Worm (Caenorhabditis elegans) whole organism, early embryonic: Measurements from ENCODE around the gene osm-7.

Experiments used
- hmg-4 ChIP-seq: fragments of 200-800 bp; sonication (Bioruptor generic); optimal IDR thresholded peaks from 2 replicates; lab custom pipeline; 2018; ENCODE audit warnings: mild to moderate bottlenecking, missing genetic modification characterization, missing compliant biosample characterization
- tbx-11 ChIP-seq: fragments of 200-800 bp; sonication (Bioruptor generic); IDR thresholded peaks from 2 replicates; pipeline ENCODE4 v1.3.6; 2022; ENCODE audit warnings: missing genetic modification characterization, missing compliant biosample characterization

DNA sequence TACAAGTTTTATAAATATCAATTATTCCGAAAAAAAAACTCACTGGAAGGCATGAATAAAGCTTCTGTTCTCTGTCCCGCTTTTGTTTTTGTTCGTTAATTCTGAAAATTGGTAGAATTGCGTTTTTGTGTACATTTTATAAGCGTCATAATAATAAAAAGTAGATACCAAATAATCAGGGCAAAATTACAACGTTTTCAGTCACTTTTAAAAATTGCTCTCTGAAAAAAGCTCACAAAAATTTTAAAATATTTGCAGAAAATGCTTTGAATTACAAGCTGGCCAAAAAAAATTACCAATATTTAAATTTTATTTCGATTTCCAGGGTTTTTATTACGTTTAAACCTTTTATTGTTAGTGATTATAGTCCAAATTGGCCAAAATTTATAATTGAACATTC lies 20.7 kb upstream of the osm-7 start, which contains the start of gene scav-2:
- TF ChIP-seq tbx-11 (no peak), hmg-4 (no peak)
